Worm (Caenorhabditis elegans) whole organism, young adult: ENCODE measurements around the gene K06A9.3.

ENCODE experiments used
- B0261.1 ChIP-seq: sonication (generic microtip); optimal IDR thresholded peaks from 2 replicates; lab custom pipeline; 2016; ENCODE audit warnings: mild to moderate bottlenecking, missing genetic modification characterization, moderate library complexity, missing compliant biosample characterization
- D2030.7 ChIP-seq: fragments of 200-800 bp; sonication (Bioruptor generic); IDR thresholded peaks from 2 replicates; pipeline ENCODE4 v1.3.6; 2022; ENCODE audit warnings: missing genetic modification reagents, missing genetic modification characterization, missing compliant biosample characterization
- F39B2.1 ChIP-seq: fragments of 200-800 bp; sonication (Bioruptor generic); IDR thresholded peaks from 2 replicates; pipeline ENCODE4 v1.3.6; 2022; ENCODE audit warnings: missing genetic modification reagents, missing genetic modification characterization, missing compliant biosample characterization
- F49E8.2 ChIP-seq: sonication (generic microtip); optimal IDR thresholded peaks from 3 replicates; lab custom pipeline; 2017; ENCODE audit warnings: missing genetic modification characterization, mild to moderate bottlenecking, missing compliant biosample characterization, antibody characterized with exemption, moderate library complexity; ENCODE audit not compliant: insufficient read depth
- F55B11.4 ChIP-seq: sonication (generic microtip); optimal IDR thresholded peaks from 2 replicates; lab custom pipeline; 2016; ENCODE audit warnings: missing compliant biosample characterization, missing genetic modification characterization, borderline replicate concordance; ENCODE audit not compliant: insufficient read depth
- Y53F4B.3 ChIP-seq: fragments of 200-800 bp; sonication (Bioruptor generic); IDR thresholded peaks from 2 replicates; pipeline ENCODE4 v1.3.6; 2022; ENCODE audit warnings: missing genetic modification reagents, missing genetic modification characterization, missing compliant biosample characterization
- Y56A3A.18 ChIP-seq: fragments of 200-800 bp; sonication (Bioruptor generic); IDR thresholded peaks from 2 replicates; pipeline ENCODE4 v1.3.6; 2022; ENCODE audit warnings: missing genetic modification reagents, missing genetic modification characterization, missing compliant biosample characterization
- Y67H2A.10 ChIP-seq: fragments of 200-800 bp; sonication (Bioruptor generic); conservative IDR thresholded peaks from 2 replicates; pipeline ENCODE4 v1.3.6; 2022; ENCODE audit warnings: missing genetic modification reagents, missing genetic modification characterization, missing compliant biosample characterization
- Y79H2A.3 ChIP-seq: fragments of 200-800 bp; sonication (Bioruptor generic); conservative IDR thresholded peaks from 2 replicates; pipeline ENCODE4 v1.3.6; 2022; ENCODE audit warnings: missing genetic modification reagents, missing genetic modification characterization, missing compliant biosample characterization
- ama-1 ChIP-seq, 3 experiments: fragments of 150-350 bp in 1 of 3; sonication (generic microtip) in 2 of 3; optimal IDR thresholded peaks; 2 replicates each; lab custom pipeline; 2014 to 2018; ENCODE audit warnings: missing biosample characterization in 2 of 3, missing genetic modification characterization in 2 of 3, missing genetic modification reagents in 2 of 3
- aptf-3 ChIP-seq: fragments of 200-800 bp; sonication (Bioruptor generic); IDR thresholded peaks from 2 replicates; pipeline ENCODE4 v1.3.6; 2022; ENCODE audit warnings: missing genetic modification characterization, missing compliant biosample characterization
- athp-1 ChIP-seq: sonication (generic microtip); optimal IDR thresholded peaks from 2 replicates; lab custom pipeline; 2017; ENCODE audit warnings: mild to moderate bottlenecking, missing genetic modification characterization, missing compliant biosample characterization
- attf-3 ChIP-seq: fragments of 200-800 bp; sonication (Bioruptor generic); conservative IDR thresholded peaks from 2 replicates; pipeline ENCODE4 v1.3.6; 2022; ENCODE audit warnings: missing genetic modification reagents, missing genetic modification characterization, missing compliant biosample characterization
- cebp-1 ChIP-seq, 2 experiments: fragments of 200-800 bp in 1 of 2; sonication (Bioruptor generic) in 1 of 2; sonication (generic microtip) in 1 of 2; IDR thresholded peaks in 1 of 2; optimal IDR thresholded peaks in 1 of 2; 2 replicates each; pipeline versions ENCODE4 v1.3.6 to Lab custom; 2017 to 2022; ENCODE audit warnings: missing compliant biosample characterization in 2 of 2, missing genetic modification characterization in 2 of 2, mild to moderate bottlenecking in 1 of 2, missing genetic modification reagents in 1 of 2, moderate library complexity in 1 of 2
- ceh-58 ChIP-seq: fragments of 200-800 bp; sonication (Bioruptor generic); IDR thresholded peaks from 2 replicates; pipeline ENCODE4 v1.3.6; 2022; ENCODE audit warnings: missing genetic modification characterization, missing compliant biosample characterization
- ceh-91 ChIP-seq: fragments of 200-800 bp; sonication (Bioruptor generic); IDR thresholded peaks from 2 replicates; pipeline ENCODE4 v1.3.6; 2022; ENCODE audit warnings: missing genetic modification reagents, missing genetic modification characterization, missing compliant biosample characterization
- die-1 ChIP-seq: sonication (generic microtip); optimal IDR thresholded peaks from 2 replicates; lab custom pipeline; 2016; ENCODE audit warnings: missing genotype, mild to moderate bottlenecking, missing genetic modification characterization, missing compliant biosample characterization
- dox-1 ChIP-seq: fragments of 200-800 bp; sonication (Bioruptor generic); IDR thresholded peaks from 2 replicates; pipeline ENCODE4 v1.3.6; 2022; ENCODE audit warnings: missing genetic modification reagents, missing genetic modification characterization, missing compliant biosample characterization
- dpff-1 ChIP-seq: sonication (generic microtip); optimal IDR thresholded peaks from 2 replicates; lab custom pipeline; 2017; ENCODE audit warnings: mild to moderate bottlenecking, missing genetic modification characterization, missing compliant biosample characterization
- dpl-1 ChIP-seq: fragments of 150-350 bp; optimal IDR thresholded peaks from 2 replicates; lab custom pipeline; 2014; ENCODE audit warnings: missing biosample characterization, missing genetic modification reagents, missing genetic modification characterization
- ekl-4 ChIP-seq: fragments of 200-800 bp; sonication (Bioruptor generic); IDR thresholded peaks from 2 replicates; pipeline ENCODE4 v1.3.6; 2022; ENCODE audit warnings: missing genetic modification reagents, missing genetic modification characterization, missing compliant biosample characterization
- fkh-3 ChIP-seq: sonication (generic microtip); optimal IDR thresholded peaks from 2 replicates; lab custom pipeline; 2016; ENCODE audit warnings: mild to moderate bottlenecking, missing genetic modification characterization, missing compliant biosample characterization
- gei-17 ChIP-seq: fragments of 200-800 bp; sonication (Bioruptor generic); optimal IDR thresholded peaks from 2 replicates; lab custom pipeline; 2018; ENCODE audit warnings: mild to moderate bottlenecking, missing genetic modification characterization, missing compliant biosample characterization
- hlh-12 ChIP-seq: sonication (generic microtip); optimal IDR thresholded peaks from 2 replicates; lab custom pipeline; 2016; ENCODE audit warnings: missing genetic modification characterization, missing compliant biosample characterization
- hmg-20 ChIP-seq: fragments of 200-800 bp; sonication (Bioruptor generic); IDR thresholded peaks from 2 replicates; pipeline ENCODE4 v1.3.6; 2022; ENCODE audit warnings: missing genetic modification reagents, missing genetic modification characterization, missing compliant biosample characterization
- lin-26 ChIP-seq: fragments of 200-800 bp; sonication (Bioruptor generic); IDR thresholded peaks from 2 replicates; pipeline ENCODE4 v1.3.6; 2022; ENCODE audit warnings: missing genetic modification reagents, missing genetic modification characterization, missing compliant biosample characterization
- lin-35 ChIP-seq, 3 experiments: fragments of 150-350 bp in 2 of 3; sonication (generic microtip) in 1 of 3; optimal IDR thresholded peaks; 2 replicates each; lab custom pipeline; 2014 to 2018; ENCODE audit warnings: missing biosample characterization in 3 of 3, missing genetic modification characterization in 3 of 3, missing genetic modification reagents in 3 of 3
- lin-40 ChIP-seq: sonication (generic microtip); optimal IDR thresholded peaks from 2 replicates; lab custom pipeline; 2016; ENCODE audit warnings: missing genetic modification characterization, mild to moderate bottlenecking, missing compliant biosample characterization, missing genotype, missing genetic modification reagents
- mcd-1 ChIP-seq: fragments of 200-800 bp; sonication (Bioruptor generic); IDR thresholded peaks from 2 replicates; pipeline ENCODE4 v1.3.6; 2022; ENCODE audit warnings: missing genetic modification reagents, missing genetic modification characterization, missing compliant biosample characterization
- mxl-1 ChIP-seq: sonication (generic microtip); optimal IDR thresholded peaks from 2 replicates; lab custom pipeline; 2016; ENCODE audit warnings: missing genetic modification characterization, missing compliant biosample characterization
- nfya-1 ChIP-seq: sonication (generic microtip); optimal IDR thresholded peaks from 2 replicates; lab custom pipeline; 2017; ENCODE audit warnings: antibody characterized with exemption, missing compliant biosample characterization, missing genetic modification characterization, borderline replicate concordance; ENCODE audit not compliant: insufficient read depth
- nhr-120 ChIP-seq: fragments of 200-800 bp; sonication (Bioruptor generic); IDR thresholded peaks from 2 replicates; pipeline ENCODE4 v1.3.6; 2022; ENCODE audit warnings: missing genetic modification characterization, missing compliant biosample characterization
- nhr-90 ChIP-seq: sonication (generic microtip); optimal IDR thresholded peaks from 2 replicates; lab custom pipeline; 2016; ENCODE audit warnings: missing genotype, mild to moderate bottlenecking, missing genetic modification characterization, missing compliant biosample characterization
- repo-1 ChIP-seq: sonication (generic microtip); optimal IDR thresholded peaks from 2 replicates; lab custom pipeline; 2017; ENCODE audit warnings: mild to moderate bottlenecking, missing genetic modification characterization, missing compliant biosample characterization
- rpc-1 ChIP-seq, 2 experiments: fragments of 150-350 bp in 1 of 2; sonication (generic microtip) in 1 of 2; optimal IDR thresholded peaks; 2 replicates each; lab custom pipeline; 2014 to 2018; ENCODE audit warnings: missing biosample characterization in 1 of 2, missing genetic modification characterization in 1 of 2, missing genetic modification reagents in 1 of 2, missing genotype in 1 of 2
- snpc-3.4 ChIP-seq: sonication (generic microtip); optimal IDR thresholded peaks from 2 replicates; lab custom pipeline; 2017; ENCODE audit warnings: missing genetic modification characterization, mild to moderate bottlenecking, missing compliant biosample characterization, antibody characterized with exemption, moderate library complexity, missing genotype, missing genetic modification reagents
- snpc-4 ChIP-seq, 5 experiments: fragments of 150-350 bp in 1 of 5; sonication (generic microtip) in 4 of 5; optimal IDR thresholded peaks; 2 replicates each; lab custom pipeline; 2014 to 2018; ENCODE audit warnings: missing genetic modification characterization in 5 of 5, missing biosample characterization in 3 of 5, antibody characterized with exemption in 2 of 5, mild to moderate bottlenecking in 2 of 5, missing compliant biosample characterization in 2 of 5, missing genotype in 2 of 5, moderate library complexity in 2 of 5, missing genetic modification reagents in 1 of 5
- tbp1 ChIP-seq: fragments of 200-800 bp; sonication (Bioruptor generic); optimal IDR thresholded peaks from 2 replicates; lab custom pipeline; 2018; ENCODE audit warnings: mild to moderate bottlenecking, missing genetic modification characterization, missing compliant biosample characterization
- zfh-2 ChIP-seq: fragments of 200-800 bp; sonication (Bioruptor generic); conservative IDR thresholded peaks from 2 replicates; pipeline ENCODE4 v1.3.6; 2022; ENCODE audit warnings: missing genetic modification reagents, missing genetic modification characterization, missing compliant biosample characterization
- ztf-18 ChIP-seq: sonication (generic microtip); optimal IDR thresholded peaks from 2 replicates; lab custom pipeline; 2016; ENCODE audit warnings: missing genotype, mild to moderate bottlenecking, missing genetic modification characterization, missing compliant biosample characterization
- ztf-22 ChIP-seq: fragments of 200-800 bp; sonication (Bioruptor generic); optimal IDR thresholded peaks from 2 replicates; lab custom pipeline; 2018; ENCODE audit warnings: mild to moderate bottlenecking, missing genetic modification characterization, moderate library complexity, missing compliant biosample characterization
- ztf-26 ChIP-seq: sonication (generic microtip); optimal IDR thresholded peaks from 2 replicates; lab custom pipeline; 2017; ENCODE audit warnings: missing genetic modification characterization, missing compliant biosample characterization
- ztf-28 ChIP-seq: fragments of 200-800 bp; sonication (Bioruptor generic); IDR thresholded peaks from 2 replicates; pipeline ENCODE4 v1.3.6; 2022; ENCODE audit warnings: missing genetic modification reagents, missing genetic modification characterization, missing compliant biosample characterization

K06A9.3 gene

ce11 chrX:1492174-1492573 lies 43.0 kb downstream of the K06A9.3 start:
- TF ChIP-seq cebp-1 (GFP tag; IDR thresholded peaks at IDR 0.05; lab: Robert Waterston, UW), result no peak
- peak; percentile 31 for TF ChIP-seq cebp-1 (tag; optimal IDR thresholded peaks at IDR 0.05; lab: Kevin White, UChicago)
- no peak for TF ChIP-seq snpc-3.4 (tag; lab: Kevin White, UChicago)
- peak; percentile 86 for TF ChIP-seq gei-17 (GFP tag; lab: Kevin White, UChicago)
- TF ChIP-seq nfya-1 (tag; lab: Kevin White, UChicago), result no peak
- no peak for TF ChIP-seq F49E8.2 (tag; lab: Kevin White, UChicago)
- no peak for TF ChIP-seq hlh-12 (tag; lab: Kevin White, UChicago)
- TF ChIP-seq lin-35 (GFP tag; optimal IDR thresholded peaks at IDR 0.05; lab: Kevin White, UChicago), result peak in 1 of 3 experiments; percentile 21
- TF ChIP-seq snpc-4 (GFP tag; optimal IDR thresholded peaks at IDR 0.05; lab: Kevin White, UChicago), result no peak
- no peak for TF ChIP-seq snpc-4 (tag; optimal IDR thresholded peaks at IDR 0.05; lab: Kevin White, UChicago)
- TF ChIP-seq fkh-3, result no peak
- TF ChIP-seq dpff-1 (tag; lab: Kevin White, UChicago), result no peak
- no peak for TF ChIP-seq D2030.7
- no peak for TF ChIP-seq Y53F4B.3
- peak; percentile 36; the same call in 1 of the 2 replicates for TF ChIP-seq dox-1
- TF ChIP-seq attf-3 (GFP tag; lab: Robert Waterston, UW), result no peak
- TF ChIP-seq Y56A3A.18 (GFP tag; lab: Robert Waterston, UW), result 0 out of 2 replicates have a peak, but pooled peaks have one; percentile 32
- TF ChIP-seq hmg-20, result no peak
- no peak for TF ChIP-seq ztf-18 (tag; lab: Kevin White, UChicago)
- TF ChIP-seq repo-1 (tag; lab: Kevin White, UChicago), result no peak
- no peak for TF ChIP-seq dpl-1
- peak; percentile 56 for TF ChIP-seq lin-40 (tag; lab: Kevin White, UChicago)
- peak; percentile 48 for TF ChIP-seq ztf-26 (tag; lab: Kevin White, UChicago)
- TF ChIP-seq ceh-91 (GFP tag; lab: Robert Waterston, UW), result no peak
- no peak for TF ChIP-seq F39B2.1 (GFP tag; lab: Robert Waterston, UW)

- TF ChIP-seq tbp1 (peak; percentile 83), die-1 (tag; lab: Kevin White, UChicago) (peak; percentile 15), B0261.1 (tag; lab: Kevin White, UChicago) (peak; percentile 53), mcd-1 (GFP tag; lab: Robert Waterston, UW) (no peak), ekl-4 (GFP tag; lab: Robert Waterston, UW) (no peak), lin-26 (peak; percentile 45; the same call in 1 of the 2 replicates), rpc-1 (optimal IDR thresholded peaks at IDR 0.05; lab: Kevin White, UChicago) (peak; percentile 38), rpc-1 (tag; optimal IDR thresholded peaks at IDR 0.05; lab: Kevin White, UChicago) (peak; percentile 75)
Observed at ce11 chrX:1491036-1491435, 44.1 kb downstream of the K06A9.3 start.

- TF ChIP-seq rpc-1 (optimal IDR thresholded peaks at IDR 0.05; lab: Kevin White, UChicago) (no peak), rpc-1 (tag; optimal IDR thresholded peaks at IDR 0.05; lab: Kevin White, UChicago) (no peak), hlh-12 (tag; lab: Kevin White, UChicago) (no peak), Y79H2A.3 (no peak), nhr-120 (no peak), mcd-1 (GFP tag; lab: Robert Waterston, UW) (no peak), zfh-2 (GFP tag; lab: Robert Waterston, UW) (no peak), ama-1 (optimal IDR thresholded peaks at IDR 0.05; lab: Kevin White, UChicago) (no peak), ama-1 (GFP tag; optimal IDR thresholded peaks at IDR 0.05; lab: Kevin White, UChicago) (no peak), gei-17 (GFP tag; lab: Kevin White, UChicago) (no peak), aptf-3 (GFP tag; lab: Robert Waterston, UW) (no peak), Y67H2A.10 (GFP tag; lab: Robert Waterston, UW) (no peak), Y56A3A.18 (GFP tag; lab: Robert Waterston, UW) (no peak), ztf-28 (GFP tag; lab: Robert Waterston, UW) (no peak), repo-1 (tag; lab: Kevin White, UChicago) (peak; percentile 52), ztf-22 (no peak), F55B11.4 (tag; lab: Kevin White, UChicago) (no peak), athp-1 (tag; lab: Kevin White, UChicago) (no peak), mxl-1 (no peak), ceh-58 (GFP tag; lab: Robert Waterston, UW) (0 out of 2 replicates have a peak, but pooled peaks have one; percentile 24), ekl-4 (GFP tag; lab: Robert Waterston, UW) (0 out of 2 replicates have a peak, but pooled peaks have one; percentile 70), nhr-90 (no peak), tbp1 (no peak)
Observed at ce11 chrX:1489574-1489973, 45.6 kb downstream of the K06A9.3 start.
